Worm (Caenorhabditis elegans): ENCODE results near the gene cthd-1.

- no peak for TF ChIP-seq ces-1 (GFP tag; optimal IDR thresholded peaks at IDR 0.05)
- TF ChIP-seq nhr-237 (tag; optimal IDR thresholded peaks at IDR 0.05), result no peak
- no peak for TF ChIP-seq ztf-11 (tag; optimal IDR thresholded peaks at IDR 0.05)
- no peak for TF ChIP-seq lsy-2 (tag; optimal IDR thresholded peaks at IDR 0.05)
- no peak for TF ChIP-seq unc-62 (GFP tag; optimal IDR thresholded peaks at IDR 0.05)
- no peak for TF ChIP-seq unc-120 (tag; optimal IDR thresholded peaks at IDR 0.05; ENCODE audit: poor library complexity, severe bottlenecking)
- no peak for TF ChIP-seq nhr-12 (tag; optimal IDR thresholded peaks at IDR 0.05)
Observed at ce11 chrV:9645507-9645906, 32.6 kb upstream of the cthd-1 start, which contains the start of the genes atl-1 and hcp-2.

All from whole organism, mixed stage, embryonic.